Fruit fly (Drosophila melanogaster) whole organism, wandering third instar larva: Measurements from ENCODE around the gene CG42305.

Experiments used
- Abd-B ChIP-seq: fragments of >200 bp; optimal IDR thresholded peaks from 2 replicates; lab custom pipeline; 2017; ENCODE audit warnings: missing biosample characterization, missing genetic modification characterization
- dl ChIP-seq, 2 experiments: fragments of 175-275, 200-275 bp in 1 of 2; fragments of 200-275 bp in 1 of 2; sonication (Bioruptor generic); optimal IDR thresholded peaks; lab custom pipeline; 2018; ENCODE audit warnings: mild to moderate bottlenecking in 2 of 2, missing biosample characterization in 2 of 2, missing genetic modification characterization in 2 of 2, moderate library complexity in 2 of 2; ENCODE audit not compliant: partially characterized antibody in 2 of 2, insufficient read depth in 1 of 2
- sage ChIP-seq: fragments of 200-800 bp; sonication (Bioruptor generic); optimal IDR thresholded peaks from 2 replicates; lab custom pipeline; 2016; ENCODE audit warnings: missing biosample characterization, mild to moderate bottlenecking, missing genetic modification characterization

DNA sequence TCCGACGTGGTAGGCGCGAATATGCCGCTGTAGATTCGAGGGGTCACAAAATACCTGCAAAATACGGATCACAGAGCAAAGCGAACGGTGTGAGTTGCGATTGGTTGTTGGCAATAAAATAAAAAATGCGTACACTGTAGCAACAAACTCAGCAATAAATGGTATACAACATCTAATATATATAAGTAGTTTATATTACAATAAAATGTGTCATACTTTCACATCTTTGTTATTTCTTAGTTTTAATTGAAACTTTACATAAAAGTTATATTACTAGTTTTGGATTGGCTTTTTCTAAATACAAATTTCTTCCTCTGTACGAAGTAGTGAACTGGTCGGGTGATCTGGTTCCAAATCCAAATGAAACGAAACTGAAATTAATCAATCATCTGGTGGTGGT, 46.7 kb upstream of the CG42305 start:
- no peak for TF ChIP-seq dl (GFP tag; optimal IDR thresholded peaks at IDR 0.05; lab: Kevin White, UChicago; ENCODE audit: insufficient read depth in 1 of 2, partially characterized antibody in 2 of 2)
- TF ChIP-seq Abd-B (GFP tag; lab: Kevin White, UChicago) = no peak
- TF ChIP-seq sage (GFP tag; lab: Kevin White, UChicago) = no peak
